Worm (Caenorhabditis elegans): ENCODE measurements around the gene vps-26.

ce11 chrIV:9308975-9309374 is 32.6 kb downstream of the vps-26 start, which contains the start of gene F49C12.6:
- TF ChIP-seq elt-1 (tag; optimal IDR thresholded peaks at IDR 0.05), result no peak
- no peak for TF ChIP-seq ceh-82 (tag; optimal IDR thresholded peaks at IDR 0.05)
